Fruit fly (Drosophila melanogaster): Measurements from ENCODE around the gene CG14238.
A peak's percentile ranks its signal among the peaks of the same experiment; 100 is the strongest.

Gene CG14238

DNA sequence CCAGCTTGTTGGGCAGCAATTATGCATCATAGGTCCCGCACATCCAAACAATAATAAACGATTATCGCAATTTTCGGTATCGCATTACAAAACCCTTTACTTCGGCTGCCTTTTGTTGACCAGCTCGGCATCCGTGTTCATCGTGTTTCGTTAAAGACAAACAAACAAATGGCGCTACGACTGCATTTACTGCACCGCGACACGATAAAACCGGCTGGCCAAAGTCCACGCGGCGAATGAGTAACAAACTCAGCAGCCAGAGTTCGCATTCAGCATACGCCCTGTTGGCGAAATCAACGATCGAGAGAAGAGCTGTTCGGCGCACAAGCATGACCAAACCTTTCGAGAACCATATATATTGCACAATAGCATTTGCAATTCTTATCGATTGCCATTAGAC, 6.3 kb downstream of the CG14238 start (continued):
- no peak for TF ChIP-seq CG8319 (GFP tag; optimal IDR thresholded peaks at IDR 0.05)
- TF ChIP-seq topi (GFP tag; optimal IDR thresholded peaks at IDR 0.05) = peak; percentile 35
- TF ChIP-seq Sox102F (GFP tag; optimal IDR thresholded peaks at IDR 0.05) = no peak
- no peak for TF ChIP-seq CG8632 (GFP tag; optimal IDR thresholded peaks at IDR 0.05)
- TF ChIP-seq CG11294 (GFP tag; IDR thresholded peaks at IDR 0.05) = no peak
- peak; percentile 73 for TF ChIP-seq CG6854 (GFP tag; optimal IDR thresholded peaks at IDR 0.05)
- TF ChIP-seq CG15336 (GFP tag; IDR thresholded peaks at IDR 0.05) = no peak
- TF ChIP-seq CG11902 (GFP tag; optimal IDR thresholded peaks at IDR 0.05) = no peak
- TF ChIP-seq fd85E (GFP tag; optimal IDR thresholded peaks at IDR 0.05) = no peak
- TF ChIP-seq Hr38 (GFP tag; optimal IDR thresholded peaks at IDR 0.05) = no peak
- no peak for TF ChIP-seq Sox14 (GFP tag; optimal IDR thresholded peaks at IDR 0.05)
- TF ChIP-seq Eip75B (GFP tag; optimal IDR thresholded peaks at IDR 0.05) = no peak
- TF ChIP-seq esn (GFP tag; optimal IDR thresholded peaks at IDR 0.05) = no peak
- no peak for TF ChIP-seq Blimp-1 (GFP tag; optimal IDR thresholded peaks at IDR 0.05)
- TF ChIP-seq CG6792 (GFP tag; optimal IDR thresholded peaks at IDR 0.05) = no peak
- TF ChIP-seq ss (GFP tag; optimal IDR thresholded peaks at IDR 0.05) = peak; percentile 61 to 66
- TF ChIP-seq salr (GFP tag; optimal IDR thresholded peaks at IDR 0.05) = no peak
- no peak for TF ChIP-seq Gug (GFP tag; IDR thresholded peaks at IDR 0.05)
- peak; percentile 74 for TF ChIP-seq CG6276 (GFP tag; optimal IDR thresholded peaks at IDR 0.05)
- TF ChIP-seq dac (GFP tag; optimal IDR thresholded peaks at IDR 0.05) = no peak
- no peak for TF ChIP-seq Hr4 (GFP tag; optimal IDR thresholded peaks at IDR 0.05)
- no peak for TF ChIP-seq Met (GFP tag; optimal IDR thresholded peaks at IDR 0.05)
- peak; percentile 39 for TF ChIP-seq CG9139 (GFP tag; optimal IDR thresholded peaks at IDR 0.05)
- TF ChIP-seq CG1621 (tag; optimal IDR thresholded peaks at IDR 0.05) = no peak
- TF ChIP-seq CG8119 (GFP tag; IDR thresholded peaks at IDR 0.05) = peak; percentile 48; the same call in 2 of the 3 replicates
- TF ChIP-seq CG10669 (GFP tag; optimal IDR thresholded peaks at IDR 0.05) = no peak
- peak; percentile 50 for TF ChIP-seq CG16779 (tag; optimal IDR thresholded peaks at IDR 0.05)
- TF ChIP-seq fkh (GFP tag; optimal IDR thresholded peaks at IDR 0.05) = no peak
- TF ChIP-seq Lpt (GFP tag; optimal IDR thresholded peaks at IDR 0.05) = peak; percentile 39
- no peak for TF ChIP-seq acj6 (GFP tag; optimal IDR thresholded peaks at IDR 0.05)
- TF ChIP-seq svp (GFP tag) = no peak
- no peak for TF ChIP-seq Smox (GFP tag; optimal IDR thresholded peaks at IDR 0.05)
- TF ChIP-seq Eip93F (GFP tag; optimal IDR thresholded peaks at IDR 0.05) = peak; percentile 66

DNA sequence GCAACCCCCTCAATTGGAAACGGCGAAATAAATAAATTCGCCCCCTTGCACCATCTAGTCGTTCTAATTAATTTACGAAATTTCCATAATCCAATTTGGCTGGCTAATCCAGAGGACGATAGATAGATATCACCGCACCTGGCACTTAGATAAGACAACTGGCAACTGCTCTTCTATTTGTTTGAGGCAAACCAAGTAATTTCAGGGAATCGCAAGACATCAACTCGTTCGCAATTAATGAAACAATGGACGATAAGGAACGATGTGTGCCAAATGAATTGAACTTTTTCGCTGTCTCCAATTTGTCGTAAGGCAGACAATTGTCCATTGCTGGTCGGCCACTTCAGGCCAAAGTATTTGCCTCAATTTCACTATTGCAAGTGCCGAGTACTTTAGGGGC, 7.1 kb downstream of the CG14238 start:
- TF ChIP-seq topi (GFP tag; optimal IDR thresholded peaks at IDR 0.05) = no peak
- no peak for TF ChIP-seq CG16779 (tag; optimal IDR thresholded peaks at IDR 0.05)

DNA sequence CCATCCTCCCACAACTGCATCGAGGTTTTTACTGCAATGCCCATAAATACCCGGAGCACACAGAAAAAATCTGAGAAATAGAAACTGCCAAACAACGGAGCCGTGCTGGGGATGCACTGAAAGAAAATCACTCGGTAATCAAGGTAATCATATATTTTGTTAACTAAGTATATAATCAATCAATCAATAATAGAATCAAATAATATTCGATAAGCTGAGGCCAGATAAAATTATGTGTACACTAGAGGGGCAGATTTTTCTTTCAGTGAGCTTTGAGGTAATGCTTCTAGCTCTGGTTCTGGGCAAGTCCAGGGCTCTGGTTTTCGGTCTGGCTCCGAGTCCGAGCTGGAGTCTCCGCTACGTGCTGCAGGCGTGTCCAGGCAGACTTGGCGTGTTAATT, 20.0 kb downstream of the CG14238 start:
- TF ChIP-seq Blimp-1 (GFP tag; optimal IDR thresholded peaks at IDR 0.05) = no peak
- no peak for TF ChIP-seq Smox (GFP tag; optimal IDR thresholded peaks at IDR 0.05)
- no peak for TF ChIP-seq CG6854 (GFP tag; optimal IDR thresholded peaks at IDR 0.05)
- TF ChIP-seq dac (GFP tag; optimal IDR thresholded peaks at IDR 0.05) = no peak
- no peak for TF ChIP-seq Sox102F (GFP tag; optimal IDR thresholded peaks at IDR 0.05)
- peak; percentile 29 for TF ChIP-seq OdsH (GFP tag; optimal IDR thresholded peaks at IDR 0.05)
- no peak for TF ChIP-seq fkh (GFP tag; optimal IDR thresholded peaks at IDR 0.05)
- TF ChIP-seq achi (GFP tag; optimal IDR thresholded peaks at IDR 0.05) = no peak
- TF ChIP-seq fd85E (GFP tag; optimal IDR thresholded peaks at IDR 0.05) = no peak
- TF ChIP-seq CG10631 (GFP tag; optimal IDR thresholded peaks at IDR 0.05) = peak; percentile 2
- TF ChIP-seq Eip93F (GFP tag; optimal IDR thresholded peaks at IDR 0.05) = no peak
- peak; percentile 24; the same call in 1 of the 2 replicates for TF ChIP-seq CG11294 (GFP tag; IDR thresholded peaks at IDR 0.05)
- TF ChIP-seq Hr38 (GFP tag; optimal IDR thresholded peaks at IDR 0.05) = no peak
- peak; percentile 29 for TF ChIP-seq CG3919 (GFP tag; optimal IDR thresholded peaks at IDR 0.05)
- TF ChIP-seq CG8119 (GFP tag; IDR thresholded peaks at IDR 0.05) = peak; percentile 36; the same call in 1 of the 3 replicates
- no peak for TF ChIP-seq CG34406 (GFP tag; optimal IDR thresholded peaks at IDR 0.05)
- no peak for TF ChIP-seq fd59A (GFP tag; optimal IDR thresholded peaks at IDR 0.05)
- TF ChIP-seq ss (GFP tag; optimal IDR thresholded peaks at IDR 0.05) = no peak
- TF ChIP-seq CG6808 (GFP tag; optimal IDR thresholded peaks at IDR 0.05) = no peak
- no peak for TF ChIP-seq Met (GFP tag; optimal IDR thresholded peaks at IDR 0.05)
- no peak for TF ChIP-seq CG6792 (GFP tag; optimal IDR thresholded peaks at IDR 0.05)
- no peak for TF ChIP-seq CG32006 (GFP tag; optimal IDR thresholded peaks at IDR 0.05)
- TF ChIP-seq CG11902 (GFP tag; optimal IDR thresholded peaks at IDR 0.05) = no peak
- TF ChIP-seq vri (GFP tag; optimal IDR thresholded peaks at IDR 0.05) = no peak
- no peak for TF ChIP-seq CG8632 (GFP tag; optimal IDR thresholded peaks at IDR 0.05)
- TF ChIP-seq CG4318 (GFP tag; optimal IDR thresholded peaks at IDR 0.05) = no peak
- no peak for TF ChIP-seq CG3032 (tag; optimal IDR thresholded peaks at IDR 0.05)
- no peak for TF ChIP-seq CG10669 (GFP tag; optimal IDR thresholded peaks at IDR 0.05)
- no peak for TF ChIP-seq Ets96B (tag; optimal IDR thresholded peaks at IDR 0.05)
- no peak for TF ChIP-seq CG11762 (GFP tag; optimal IDR thresholded peaks at IDR 0.05; ENCODE audit: insufficient read depth)
- no peak for TF ChIP-seq Lpt (GFP tag; optimal IDR thresholded peaks at IDR 0.05)
- TF ChIP-seq Sox14 (GFP tag; optimal IDR thresholded peaks at IDR 0.05) = no peak
- TF ChIP-seq CG8319 (GFP tag; optimal IDR thresholded peaks at IDR 0.05) = no peak
